Worm (Caenorhabditis elegans) whole organism, L2 larva: ENCODE measurements around the gene fbxa-224.
A peak's percentile ranks its signal among the peaks of the same experiment; 100 is the strongest.

ENCODE experiments used
- F13H6.1 ChIP-seq: sonication (generic microtip); optimal IDR thresholded peaks from 2 replicates; lab custom pipeline; 2016; ENCODE audit warnings: missing genetic modification characterization, missing compliant biosample characterization
- R02D3.7 ChIP-seq: fragments of 150-350 bp; optimal IDR thresholded peaks from 2 replicates; lab custom pipeline; 2014; ENCODE audit warnings: missing biosample characterization, missing genetic modification characterization
- Y55F3AM.14 ChIP-seq: fragments of 200-800 bp; sonication (Bioruptor generic); optimal IDR thresholded peaks from 2 replicates; lab custom pipeline; 2018; ENCODE audit warnings: mild to moderate bottlenecking, missing genetic modification characterization, missing compliant biosample characterization
- ZK546.5 ChIP-seq: sonication (generic microtip); optimal IDR thresholded peaks from 2 replicates; lab custom pipeline; 2017; ENCODE audit warnings: missing biosample characterization, missing genetic modification characterization
- alr-1 ChIP-seq: fragments of 150-350 bp; optimal IDR thresholded peaks from 2 replicates; lab custom pipeline; 2014; ENCODE audit warnings: missing biosample characterization, missing genetic modification characterization
- aly-2 ChIP-seq: fragments of 150-350 bp; optimal IDR thresholded peaks from 2 replicates; lab custom pipeline; 2014; ENCODE audit warnings: missing biosample characterization, missing genetic modification characterization
- blmp-1 ChIP-seq: sonication (generic microtip); optimal IDR thresholded peaks from 2 replicates; lab custom pipeline; 2017; ENCODE audit warnings: missing genetic modification characterization, mild to moderate bottlenecking, missing compliant biosample characterization, antibody characterized with exemption, moderate library complexity; ENCODE audit not compliant: insufficient read depth
- ceh-16 ChIP-seq: fragments of 150-350 bp; optimal IDR thresholded peaks from 2 replicates; lab custom pipeline; 2014; ENCODE audit warnings: missing biosample characterization, missing genetic modification characterization
- crh-2 ChIP-seq: sonication (generic microtip); optimal IDR thresholded peaks from 2 replicates; lab custom pipeline; 2017; ENCODE audit warnings: missing biosample characterization, missing genetic modification characterization
- dmd-4 ChIP-seq: sonication (generic microtip); optimal IDR thresholded peaks from 2 replicates; lab custom pipeline; 2017; ENCODE audit warnings: missing biosample characterization, missing genetic modification characterization
- egl-27 ChIP-seq: sonication (generic microtip); optimal IDR thresholded peaks from 3 replicates; lab custom pipeline; 2017; ENCODE audit warnings: missing biosample characterization, missing genetic modification reagents, missing genetic modification characterization
- elt-1 ChIP-seq: fragments of 150-350 bp; optimal IDR thresholded peaks from 2 replicates; lab custom pipeline; 2014; ENCODE audit warnings: missing biosample characterization, missing genetic modification characterization
- fos-1 ChIP-seq: fragments of 150-350 bp; optimal IDR thresholded peaks from 2 replicates; lab custom pipeline; 2014; ENCODE audit warnings: missing biosample characterization, missing genetic modification characterization
- gmeb-1 ChIP-seq: fragments of 150-350 bp; optimal IDR thresholded peaks from 2 replicates; lab custom pipeline; 2014; ENCODE audit warnings: missing biosample characterization, missing genetic modification characterization
- lin-11 ChIP-seq: fragments of 150-350 bp; sonication (generic microtip); optimal IDR thresholded peaks from 2 replicates; lab custom pipeline; 2014; ENCODE audit warnings: missing biosample characterization, missing genetic modification characterization, inconsistent platforms, mixed read lengths
- lin-13 ChIP-seq: fragments of 150-350 bp; optimal IDR thresholded peaks from 2 replicates; lab custom pipeline; 2014; ENCODE audit warnings: missing biosample characterization, missing genetic modification reagents, missing genetic modification characterization
- lin-39 ChIP-seq: fragments of 150-350 bp; optimal IDR thresholded peaks from 2 replicates; lab custom pipeline; 2014; ENCODE audit warnings: missing biosample characterization, missing genetic modification reagents, missing genetic modification characterization
- lsy-2 ChIP-seq, 2 experiments: fragments of 150-350 bp in 1 of 2; sonication (generic microtip) in 1 of 2; optimal IDR thresholded peaks; 2 replicates each; lab custom pipeline; 2014 to 2017; ENCODE audit warnings: missing biosample characterization in 2 of 2, missing genetic modification characterization in 2 of 2
- mab-5 ChIP-seq: fragments of 150-350 bp; optimal IDR thresholded peaks from 2 replicates; lab custom pipeline; 2014; ENCODE audit warnings: missing biosample characterization, missing genetic modification characterization
- nhr-10 ChIP-seq: sonication (generic microtip); optimal IDR thresholded peaks from 2 replicates; lab custom pipeline; 2017; ENCODE audit warnings: missing biosample characterization, missing genetic modification characterization
- nhr-11 ChIP-seq: fragments of 150-350 bp; optimal IDR thresholded peaks from 2 replicates; lab custom pipeline; 2014; ENCODE audit warnings: missing biosample characterization, missing genetic modification characterization
- nhr-129 ChIP-seq: fragments of 150-350 bp; optimal IDR thresholded peaks from 2 replicates; lab custom pipeline; 2014; ENCODE audit warnings: missing biosample characterization, missing genetic modification characterization
- nhr-21 ChIP-seq: fragments of 150-350 bp; optimal IDR thresholded peaks from 2 replicates; lab custom pipeline; 2014; ENCODE audit warnings: missing biosample characterization, missing genetic modification characterization
- nhr-237 ChIP-seq: fragments of 150-350 bp; optimal IDR thresholded peaks from 2 replicates; lab custom pipeline; 2014; ENCODE audit warnings: missing biosample characterization, missing genetic modification characterization
- nhr-25 ChIP-seq: fragments of 150-350 bp; sonication (generic microtip); optimal IDR thresholded peaks from 3 replicates; lab custom pipeline; 2014; ENCODE audit warnings: missing biosample characterization, missing genetic modification characterization
- peb-1 ChIP-seq: fragments of 150-350 bp; optimal IDR thresholded peaks from 2 replicates; lab custom pipeline; 2014; ENCODE audit warnings: missing biosample characterization, missing genetic modification characterization
- skn-1 ChIP-seq: sonication (generic microtip); optimal IDR thresholded peaks from 2 replicates; lab custom pipeline; 2017; ENCODE audit warnings: missing biosample characterization, missing genetic modification characterization
- sma-3 ChIP-seq: sonication (generic microtip); optimal IDR thresholded peaks from 2 replicates; lab custom pipeline; 2016; ENCODE audit warnings: missing genetic modification reagents, missing genetic modification characterization, missing compliant biosample characterization
- sma-9 ChIP-seq, 2 experiments: fragments of 150-350 bp in 1 of 2; sonication (generic microtip) in 1 of 2; optimal IDR thresholded peaks; 2 replicates each; lab custom pipeline; 2014 to 2016; ENCODE audit warnings: missing genetic modification characterization in 2 of 2, mild to moderate bottlenecking in 1 of 2, missing biosample characterization in 1 of 2, missing compliant biosample characterization in 1 of 2, missing genetic modification reagents in 1 of 2, moderate library complexity in 1 of 2
- unc-39 ChIP-seq: fragments of 150-350 bp; optimal IDR thresholded peaks from 2 replicates; lab custom pipeline; 2014; ENCODE audit warnings: missing biosample characterization, missing genetic modification characterization
- unc-62 ChIP-seq: fragments of 150-350 bp; optimal IDR thresholded peaks from 2 replicates; lab custom pipeline; 2014; ENCODE audit warnings: missing biosample characterization, missing genetic modification reagents, missing genetic modification characterization
- zag-1 ChIP-seq: fragments of 150-350 bp; optimal IDR thresholded peaks from 2 replicates; lab custom pipeline; 2014; ENCODE audit warnings: missing biosample characterization, missing genetic modification characterization
- ztf-1 ChIP-seq: fragments of 200-800 bp; sonication (Bioruptor generic); conservative IDR thresholded peaks from 2 replicates; pipeline ENCODE4 v1.3.6; 2022; ENCODE audit warnings: missing genetic modification characterization, missing compliant biosample characterization
- ztf-4 ChIP-seq: fragments of 150-350 bp; optimal IDR thresholded peaks from 2 replicates; lab custom pipeline; 2014; ENCODE audit warnings: missing biosample characterization, missing genetic modification characterization

Gene fbxa-224

ce11 chrII:7534934-7535333 lies 13.0 kb downstream of the fbxa-224 start, which contains the start of gene ZK1290.13:
ZK1290.13 (plus strand) TSS chrII:7535006.
- TF ChIP-seq crh-2 (tag; lab: Kevin White, UChicago), result peak; percentile 14
- no peak for TF ChIP-seq unc-39 (tag; lab: Kevin White, UChicago)
- no peak for TF ChIP-seq Y55F3AM.14 (GFP tag; lab: Kevin White, UChicago)
- no peak for TF ChIP-seq nhr-129
- TF ChIP-seq unc-62 (GFP tag; lab: Kevin White, UChicago), result no peak
- TF ChIP-seq fos-1, result peak; percentile 70

- TF ChIP-seq lin-13 (GFP tag; lab: Kevin White, UChicago), result no peak
- no peak for TF ChIP-seq nhr-10
- no peak for TF ChIP-seq lin-11 (tag; lab: Kevin White, UChicago)
- TF ChIP-seq aly-2, result no peak
- no peak for TF ChIP-seq ztf-1 (GFP tag; lab: Robert Waterston, UW)
- TF ChIP-seq mab-5 (tag; lab: Kevin White, UChicago), result no peak
- no peak for TF ChIP-seq skn-1
- TF ChIP-seq alr-1 (tag; lab: Kevin White, UChicago), result no peak
- no peak for TF ChIP-seq lin-39 (tag; lab: Kevin White, UChicago)
- peak; percentile 53 for TF ChIP-seq elt-1
- peak; percentile 44 for TF ChIP-seq ceh-16 (tag; lab: Kevin White, UChicago)
- no peak for TF ChIP-seq peb-1 (tag; lab: Kevin White, UChicago)
- TF ChIP-seq nhr-129, result no peak
- TF ChIP-seq lsy-2 (tag; optimal IDR thresholded peaks at IDR 0.05; lab: Kevin White, UChicago), result no peak
- no peak for TF ChIP-seq fos-1
- TF ChIP-seq dmd-4, result no peak
- TF ChIP-seq blmp-1 (tag; lab: Kevin White, UChicago), result no peak
- no peak for TF ChIP-seq sma-3 (GFP tag; lab: Kevin White, UChicago)
- no peak for TF ChIP-seq ztf-4 (tag; lab: Kevin White, UChicago)
- TF ChIP-seq egl-27 (tag; lab: Kevin White, UChicago), result no peak
- no peak for TF ChIP-seq Y55F3AM.14 (GFP tag; lab: Kevin White, UChicago)
- peak; percentile 23 for TF ChIP-seq sma-9 (GFP tag; optimal IDR thresholded peaks at IDR 0.05; lab: Kevin White, UChicago)
- TF ChIP-seq sma-9 (tag; optimal IDR thresholded peaks at IDR 0.05; lab: Kevin White, UChicago), result no peak
- no peak for TF ChIP-seq R02D3.7 (tag; lab: Kevin White, UChicago)
Observed at ce11 chrII:7534369-7534768, 13.6 kb downstream of the fbxa-224 start, which contains the start of gene wrt-10. wrt-10 (minus strand) TSS chrII:7534563.

- TF ChIP-seq sma-9 (GFP tag; optimal IDR thresholded peaks at IDR 0.05; lab: Kevin White, UChicago) (peak; percentile 54), sma-9 (tag; optimal IDR thresholded peaks at IDR 0.05; lab: Kevin White, UChicago) (no peak), fos-1 (no peak), nhr-25 (tag; lab: Kevin White, UChicago) (peak; percentile 29), nhr-21 (tag; lab: Kevin White, UChicago) (peak; percentile 51), egl-27 (tag; lab: Kevin White, UChicago) (no peak)
Observed at ce11 chrII:7531478-7531877, 16.5 kb downstream of the fbxa-224 start.

- no peak for TF ChIP-seq zag-1 (tag; lab: Kevin White, UChicago)
- no peak for TF ChIP-seq nhr-25 (tag; lab: Kevin White, UChicago)
- no peak for TF ChIP-seq nhr-129
- no peak for TF ChIP-seq lin-13 (GFP tag; lab: Kevin White, UChicago)
- TF ChIP-seq ceh-16 (tag; lab: Kevin White, UChicago), result no peak
- TF ChIP-seq gmeb-1 (tag; lab: Kevin White, UChicago), result no peak
- TF ChIP-seq nhr-11 (tag; lab: Kevin White, UChicago), result no peak
- no peak for TF ChIP-seq F13H6.1 (tag; lab: Kevin White, UChicago)
- TF ChIP-seq ZK546.5 (tag; lab: Kevin White, UChicago), result no peak
- TF ChIP-seq nhr-21 (tag; lab: Kevin White, UChicago), result peak; percentile 12
- no peak for TF ChIP-seq nhr-237
- peak; percentile 5 for TF ChIP-seq blmp-1 (tag; lab: Kevin White, UChicago)
Observed at ce11 chrII:7530944-7531343, 17.0 kb downstream of the fbxa-224 start, which contains the start of gene wrt-1. wrt-1 (plus strand) TSS chrII:7530996.
